Fruit fly (Drosophila melanogaster): ENCODE measurements around the gene CG34133.
A peak's percentile ranks its signal among the peaks of the same experiment; 100 is the strongest.

CG34133 gene

dm6 chr3R:29861432-29862249 lies 7.5 kb upstream of the CG34133 start, which contains the start of the genes CG15514 and RpS8:
Gene CG15514 (minus strand): TSS chr3R:29861494.
Gene RpS8 (plus strand): TSS chr3R:29861582.
- TF ChIP-seq CTCF (optimal IDR thresholded peaks at IDR 0.05): peak in 1 of 2 experiments; percentile 15
- TF ChIP-seq CG8478 (optimal IDR thresholded peaks at IDR 0.05): no peak

- no peak for TF ChIP-seq CTCF (optimal IDR thresholded peaks at IDR 0.05)
- no peak for TF ChIP-seq CG8478 (optimal IDR thresholded peaks at IDR 0.05)
Measured at dm6 chr3R:29862795-29863194, 6.4 kb upstream of the CG34133 start.

dm6 chr3R:29866706-29867105 lies 2.5 kb upstream of the CG34133 start:
- TF ChIP-seq CG8478 (optimal IDR thresholded peaks at IDR 0.05) (no peak), CTCF (optimal IDR thresholded peaks at IDR 0.05) (no peak)

dm6 chr3R:29867470-29867869 lies 1.7 kb upstream of the CG34133 start:
- TF ChIP-seq CG8478 (optimal IDR thresholded peaks at IDR 0.05) (no peak), CTCF (optimal IDR thresholded peaks at IDR 0.05) (no peak)

DNA sequence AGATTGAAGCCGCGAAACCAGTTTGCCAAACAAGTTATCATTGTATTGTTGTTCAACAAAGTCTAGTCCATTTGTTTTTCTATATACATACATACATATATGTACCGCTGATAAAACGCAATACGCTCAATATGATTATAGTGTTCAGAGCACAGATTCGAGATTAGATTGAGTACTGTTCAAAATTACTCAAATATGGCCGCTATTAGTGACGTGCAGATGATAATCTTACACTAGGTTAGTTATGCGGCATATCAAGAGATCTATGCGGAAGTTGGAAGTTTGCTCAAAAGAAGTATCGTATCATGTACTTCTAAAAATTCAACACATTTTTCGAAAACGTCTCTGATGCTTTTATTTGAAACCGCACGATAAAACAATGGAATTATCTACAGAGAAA lies 1.3 kb upstream of the CG34133 start:
- no peak for TF ChIP-seq CG8478 (optimal IDR thresholded peaks at IDR 0.05)
- no peak for TF ChIP-seq CTCF (optimal IDR thresholded peaks at IDR 0.05)

DNA sequence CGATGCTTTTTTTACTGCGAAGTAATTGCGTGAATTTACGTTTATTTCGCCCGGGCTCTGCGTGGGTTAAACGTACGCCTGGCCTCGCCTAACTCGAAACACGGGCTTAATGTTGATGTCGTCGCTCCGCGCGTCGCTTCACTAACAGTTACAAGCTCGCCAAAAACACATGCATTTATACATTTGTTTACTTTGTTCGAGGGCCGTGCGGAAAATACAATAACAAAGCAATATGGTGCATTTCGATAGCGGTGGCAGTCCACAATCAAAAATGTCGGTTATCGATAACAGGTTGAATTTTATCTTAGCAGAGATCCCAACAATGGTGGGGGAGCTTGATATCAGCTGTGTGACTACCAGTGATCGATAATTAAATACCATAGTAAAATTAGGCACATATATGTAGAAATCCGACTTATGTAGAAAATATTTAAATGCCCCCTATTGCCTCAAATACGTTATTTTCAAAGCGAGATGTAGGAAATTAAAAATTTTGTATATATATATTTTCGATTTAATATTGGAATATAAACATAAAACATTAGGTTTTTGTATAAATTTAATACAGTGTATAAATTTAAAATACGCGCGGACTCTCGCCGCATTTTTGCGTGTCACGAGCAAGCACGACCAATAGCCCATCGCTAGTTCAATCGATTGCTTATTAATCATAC lies 352 bp upstream of the CG34133 start, which contains the start of gene Zip99C:
Gene Zip99C, minus strand, starts transcription at position 220 of the 674 bp plus-strand sequence.
- peak; percentile 22 to 47 for TF ChIP-seq CTCF (optimal IDR thresholded peaks at IDR 0.05)
- TF ChIP-seq CG8478 (optimal IDR thresholded peaks at IDR 0.05): no peak

dm6 chr3R:29875830-29876229 lies 6.7 kb downstream of the CG34133 start:
- TF ChIP-seq CG8478 (optimal IDR thresholded peaks at IDR 0.05) (no peak), CTCF (optimal IDR thresholded peaks at IDR 0.05) (no peak)

dm6 chr3R:29876232-29876631 lies 7.1 kb downstream of the CG34133 start:
- TF ChIP-seq CG8478 (optimal IDR thresholded peaks at IDR 0.05) (no peak), CTCF (optimal IDR thresholded peaks at IDR 0.05) (no peak)

DNA sequence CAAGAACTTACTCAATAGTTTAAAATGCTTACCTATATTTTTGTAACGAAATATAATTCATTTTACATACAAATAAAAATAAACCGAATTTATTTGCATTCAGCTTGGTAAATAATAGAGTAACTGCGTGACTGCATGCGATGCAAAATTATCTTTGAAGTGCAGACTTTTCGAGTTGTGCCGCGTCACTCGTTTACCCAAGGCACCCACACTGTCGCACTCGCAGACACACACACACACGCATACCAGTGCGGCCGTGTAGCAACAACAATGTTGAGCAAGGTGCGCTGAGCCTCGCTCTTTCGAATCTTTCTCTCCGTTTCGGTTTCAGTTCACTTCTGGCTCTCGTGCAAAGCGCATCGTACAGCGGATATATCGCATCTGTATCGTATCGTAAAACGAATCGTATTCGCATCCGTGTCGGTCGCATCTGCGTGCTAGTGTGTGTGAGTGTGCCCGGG lies 7.6 kb downstream of the CG34133 start, which contains the start of gene CG31038:
Gene CG31038, plus strand, starts transcription at position 327 of the 461 bp plus-strand sequence.
- peak in 1 of 2 experiments; percentile 16 for TF ChIP-seq CTCF (optimal IDR thresholded peaks at IDR 0.05)
- no peak for TF ChIP-seq CG8478 (optimal IDR thresholded peaks at IDR 0.05)

DNA sequence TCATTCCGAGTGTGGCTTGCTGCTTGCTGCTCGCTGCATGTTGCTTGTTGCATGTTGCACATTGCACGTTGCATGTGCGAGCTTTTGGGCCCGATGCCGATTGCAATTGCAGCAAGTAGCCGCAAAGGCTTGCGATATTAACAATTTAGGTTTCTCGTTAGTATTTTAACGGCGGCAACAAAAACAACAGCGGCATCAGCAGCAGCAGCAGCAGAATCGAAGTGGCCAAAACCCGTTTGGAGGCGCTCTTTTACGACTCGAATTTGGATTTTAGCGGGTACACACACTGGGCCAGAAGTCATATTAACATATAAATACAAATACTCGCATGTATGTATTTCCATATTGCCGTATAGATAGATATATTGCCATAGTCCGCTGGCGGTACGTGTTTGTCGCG lies 11.1 kb downstream of the CG34133 start:
- TF ChIP-seq CG8478 (optimal IDR thresholded peaks at IDR 0.05) (no peak), CTCF (optimal IDR thresholded peaks at IDR 0.05) (no peak)

dm6 chr3R:29891183-29891582 lies 22.0 kb downstream of the CG34133 start:
- TF ChIP-seq CTCF (optimal IDR thresholded peaks at IDR 0.05) (no peak), CG8478 (optimal IDR thresholded peaks at IDR 0.05) (no peak)

DNA sequence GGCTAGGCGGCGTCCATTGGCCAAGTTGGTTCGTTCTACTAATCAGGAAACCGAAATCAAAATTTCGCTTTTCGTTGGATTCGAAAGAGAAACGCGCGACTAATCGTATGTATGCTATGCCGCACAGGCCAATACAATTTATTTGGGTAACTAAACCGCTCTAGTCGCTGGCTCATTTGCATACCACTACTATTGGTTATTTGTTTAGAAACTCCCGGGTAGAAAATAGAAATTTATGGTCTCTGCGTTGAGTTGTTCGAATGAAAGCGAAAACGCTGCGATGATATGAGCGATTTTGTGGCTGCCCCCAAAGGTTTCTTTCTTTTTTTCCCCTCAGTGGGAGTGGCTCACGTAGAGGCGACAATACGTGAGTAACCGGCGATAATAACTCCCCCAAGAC lies 23.9 kb downstream of the CG34133 start:
- TF ChIP-seq CTCF (optimal IDR thresholded peaks at IDR 0.05) (no peak), CG8478 (optimal IDR thresholded peaks at IDR 0.05) (no peak)

DNA sequence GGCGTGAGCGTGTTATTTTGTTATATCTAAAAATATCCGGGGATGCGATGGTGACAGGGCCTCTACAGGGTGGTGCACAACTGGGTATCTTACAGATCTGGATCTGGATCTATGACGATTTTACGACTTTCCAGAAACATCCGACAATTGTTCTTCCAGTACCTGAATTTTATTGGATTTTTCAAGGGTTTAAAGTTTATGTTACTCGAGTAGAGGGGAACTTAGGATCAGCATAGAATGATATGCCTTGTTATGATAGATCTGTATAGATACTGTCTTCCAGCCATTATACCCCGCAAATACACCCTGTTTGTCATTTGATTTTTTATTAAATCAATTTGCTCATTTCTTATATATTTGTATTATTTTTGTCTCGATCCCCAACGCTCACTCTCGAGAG lies 25.2 kb downstream of the CG34133 start:
- TF ChIP-seq CG8478 (optimal IDR thresholded peaks at IDR 0.05) (no peak), CTCF (optimal IDR thresholded peaks at IDR 0.05) (no peak)

dm6 chr3R:29898588-29898987 lies 29.4 kb downstream of the CG34133 start:
- no peak for TF ChIP-seq CG8478 (optimal IDR thresholded peaks at IDR 0.05)
- TF ChIP-seq CTCF (optimal IDR thresholded peaks at IDR 0.05): no peak

- TF ChIP-seq CG8478 (optimal IDR thresholded peaks at IDR 0.05) (no peak), CTCF (optimal IDR thresholded peaks at IDR 0.05) (no peak)
Measured at dm6 chr3R:29899635-29900034, 30.5 kb downstream of the CG34133 start.
